Fruit fly (Drosophila melanogaster): ENCODE data around the gene CG10340.

The CG10340 gene

DNA sequence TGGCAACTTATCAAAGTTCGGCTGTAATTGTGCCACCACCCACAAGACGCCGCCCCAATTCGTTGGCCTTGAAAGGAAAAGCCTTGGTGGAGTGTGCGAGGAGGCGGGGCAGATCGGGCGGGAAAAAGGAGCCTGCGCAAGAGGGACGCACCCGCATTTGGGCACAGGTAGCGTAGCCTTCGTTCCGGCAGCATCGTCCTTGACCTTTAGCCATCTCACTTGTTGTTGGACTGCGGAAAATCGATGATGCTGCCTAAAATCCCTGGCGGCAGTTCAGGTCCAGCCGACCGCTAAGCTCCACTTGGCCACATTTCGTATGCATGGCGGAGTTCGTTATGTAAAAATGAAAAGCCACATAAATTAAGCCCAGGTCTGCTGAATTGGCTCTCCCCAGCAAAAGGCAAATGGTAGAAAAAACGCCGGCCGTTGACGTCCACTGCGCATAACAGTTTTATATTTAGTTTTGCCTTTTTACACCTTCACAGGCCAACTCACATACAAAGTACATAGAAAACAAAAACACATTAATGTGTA is 12.8 kb upstream of the CG10340 start:
- no peak for TF ChIP-seq fd96Ca (GFP tag; IDR thresholded peaks at IDR 0.05)
- no peak for TF ChIP-seq Pif1A (GFP tag; optimal IDR thresholded peaks at IDR 0.05)
- TF ChIP-seq rn (GFP tag; IDR thresholded peaks at IDR 0.05) = no peak
- no peak for TF ChIP-seq CG13204 (GFP tag; optimal IDR thresholded peaks at IDR 0.05)
- TF ChIP-seq CG4496 (GFP tag; IDR thresholded peaks at IDR 0.05) = no peak
- no peak for TF ChIP-seq Pif1B (GFP tag; optimal IDR thresholded peaks at IDR 0.05)
- TF ChIP-seq CG12605 (GFP tag; IDR thresholded peaks at IDR 0.05) = no peak
- no peak for TF ChIP-seq EcR (GFP tag; optimal IDR thresholded peaks at IDR 0.05)
- no peak for TF ChIP-seq gl (tag; optimal IDR thresholded peaks at IDR 0.05)
- TF ChIP-seq CG8159 (tag; optimal IDR thresholded peaks at IDR 0.05) = no peak
- no peak for TF ChIP-seq CG14655 (GFP tag; optimal IDR thresholded peaks at IDR 0.05)

DNA sequence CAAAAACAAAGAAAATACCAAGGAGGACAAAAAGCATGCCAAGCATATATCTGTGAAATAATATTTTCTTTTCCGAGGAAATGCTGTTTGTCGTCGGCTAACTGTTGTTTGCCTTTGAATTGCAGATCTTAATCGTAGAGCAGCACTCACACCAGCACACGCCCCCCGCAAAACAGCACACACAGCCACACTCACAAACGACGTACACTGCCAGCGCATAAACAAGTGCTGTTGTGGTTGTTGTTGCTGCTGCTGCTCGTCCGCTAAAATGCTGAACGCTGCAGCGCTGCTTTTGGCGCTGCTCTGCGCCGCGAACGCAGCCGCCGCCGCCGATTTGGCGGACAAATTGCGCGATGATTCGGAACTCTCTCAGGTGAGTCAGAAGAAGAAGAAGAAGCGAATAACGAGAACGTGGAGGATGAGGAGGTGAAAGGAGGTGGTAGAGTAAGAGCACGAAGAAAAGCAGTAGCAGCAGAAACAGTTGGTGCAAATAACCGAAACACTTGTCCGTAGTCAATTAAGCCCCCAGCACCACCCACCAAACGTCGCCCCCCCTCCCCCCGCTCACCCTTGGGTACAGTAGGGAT is 11.7 kb upstream of the CG10340 start:
- TF ChIP-seq CG13204 (GFP tag; optimal IDR thresholded peaks at IDR 0.05) (peak; percentile 94), EcR (GFP tag; optimal IDR thresholded peaks at IDR 0.05) (peak; percentile 34), Pif1B (GFP tag; optimal IDR thresholded peaks at IDR 0.05) (no peak)

DNA sequence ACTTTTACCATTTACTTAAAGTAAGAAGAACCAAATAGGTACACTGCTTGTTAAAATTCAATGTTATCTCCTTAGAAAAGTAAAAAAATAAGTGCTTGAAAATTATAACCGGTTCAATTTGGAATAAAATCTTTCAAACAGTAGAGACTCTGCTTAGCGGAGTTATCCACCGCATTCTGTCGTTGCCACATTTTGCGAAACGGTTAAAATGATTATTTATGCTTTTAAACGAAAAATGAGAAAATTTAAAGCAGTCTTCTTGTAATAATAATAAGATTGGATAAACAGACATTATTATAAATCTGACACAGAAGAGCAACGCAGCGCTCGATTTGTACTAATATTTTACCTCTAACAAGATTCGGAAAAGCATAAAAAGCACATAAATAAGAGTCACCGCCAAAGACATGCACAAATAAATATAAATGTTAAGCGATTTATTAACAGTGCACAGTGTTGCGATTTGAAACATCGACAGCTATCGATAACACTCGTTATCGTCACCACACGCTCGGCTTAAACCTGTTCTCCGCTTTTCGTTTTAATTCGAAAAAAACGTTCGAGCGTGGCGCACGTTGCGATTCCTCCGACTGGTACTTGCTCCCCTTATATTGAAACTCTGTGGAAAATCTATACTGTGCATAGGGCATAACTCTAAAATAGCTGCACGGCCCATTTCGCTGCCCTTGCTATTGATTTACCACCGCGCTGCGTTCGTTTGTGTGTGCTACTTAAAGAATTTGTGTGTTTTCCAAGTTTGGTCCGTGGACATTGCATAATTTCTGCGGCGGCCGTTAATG is 10.8 kb upstream of the CG10340 start, which contains the start of gene Fas1:
TSS of gene Fas1 (plus strand) at position 489 of the 800 bp plus-strand sequence.
- TF ChIP-seq CG12605 (GFP tag; IDR thresholded peaks at IDR 0.05) = no peak
- no peak for TF ChIP-seq CG17806 (tag; optimal IDR thresholded peaks at IDR 0.05)
- 0 out of 3 replicates have a peak, but pooled peaks have one; percentile 36 for TF ChIP-seq fd96Ca (GFP tag; IDR thresholded peaks at IDR 0.05)
- 0 out of 2 replicates have a peak, but pooled peaks have one; percentile 12 for TF ChIP-seq Ets98B (GFP tag; IDR thresholded peaks at IDR 0.05)
- TF ChIP-seq CG32121 (GFP tag; IDR thresholded peaks at IDR 0.05) = no peak
- TF ChIP-seq CG14655 (GFP tag; optimal IDR thresholded peaks at IDR 0.05) = no peak
- no peak for TF ChIP-seq rn (GFP tag; IDR thresholded peaks at IDR 0.05)
- no peak for TF ChIP-seq CG10348 (GFP tag; IDR thresholded peaks at IDR 0.05)
- TF ChIP-seq gl (tag; optimal IDR thresholded peaks at IDR 0.05) = no peak

DNA sequence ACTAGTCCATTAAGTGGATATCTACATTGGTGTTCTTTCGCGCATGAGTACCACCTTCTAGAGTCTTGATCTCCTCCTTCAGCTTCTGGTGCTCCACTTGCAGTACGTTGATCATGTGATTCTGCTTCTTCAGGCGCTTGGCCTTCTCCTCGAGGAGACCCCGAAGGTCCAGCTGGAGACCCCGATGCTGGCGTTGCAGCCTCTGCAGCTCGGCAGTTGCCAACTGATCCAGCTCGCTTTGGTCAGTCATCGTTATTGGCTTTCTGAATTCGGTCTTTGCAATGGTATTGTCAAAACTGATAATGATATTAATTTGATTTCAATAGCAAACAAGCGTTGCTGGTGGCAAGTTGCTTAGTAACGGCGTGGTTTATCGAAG is 10.2 kb upstream of the CG10340 start, which contains the start of gene Ccdc114:
TSS of gene Ccdc114 (minus strand) at position 347 of the 379 bp plus-strand sequence.
- TF ChIP-seq CG14655 (GFP tag; optimal IDR thresholded peaks at IDR 0.05) = no peak
- TF ChIP-seq CG15710 (tag; optimal IDR thresholded peaks at IDR 0.05) = no peak
- TF ChIP-seq CG10348 (GFP tag; IDR thresholded peaks at IDR 0.05) = no peak
- TF ChIP-seq CG34367 (tag; optimal IDR thresholded peaks at IDR 0.05) = no peak
- TF ChIP-seq Ets98B (GFP tag; IDR thresholded peaks at IDR 0.05) = no peak
- no peak for TF ChIP-seq Pif1A (GFP tag; optimal IDR thresholded peaks at IDR 0.05)
- no peak for TF ChIP-seq gl (tag; optimal IDR thresholded peaks at IDR 0.05)
- TF ChIP-seq CG13204 (GFP tag; optimal IDR thresholded peaks at IDR 0.05) = no peak
- TF ChIP-seq CG32121 (GFP tag; IDR thresholded peaks at IDR 0.05) = no peak
- no peak for TF ChIP-seq EcR (GFP tag; optimal IDR thresholded peaks at IDR 0.05)
- TF ChIP-seq CG12605 (GFP tag; IDR thresholded peaks at IDR 0.05) = no peak
- no peak for TF ChIP-seq CG8159 (tag; optimal IDR thresholded peaks at IDR 0.05)
- no peak for TF ChIP-seq D1 (tag; optimal IDR thresholded peaks at IDR 0.05)
- TF ChIP-seq CG17806 (tag; optimal IDR thresholded peaks at IDR 0.05) = no peak
- TF ChIP-seq Snoo (tag; optimal IDR thresholded peaks at IDR 0.05) = no peak
- no peak for TF ChIP-seq fd96Ca (GFP tag; IDR thresholded peaks at IDR 0.05)
- no peak for TF ChIP-seq Pif1B (GFP tag; optimal IDR thresholded peaks at IDR 0.05)

DNA sequence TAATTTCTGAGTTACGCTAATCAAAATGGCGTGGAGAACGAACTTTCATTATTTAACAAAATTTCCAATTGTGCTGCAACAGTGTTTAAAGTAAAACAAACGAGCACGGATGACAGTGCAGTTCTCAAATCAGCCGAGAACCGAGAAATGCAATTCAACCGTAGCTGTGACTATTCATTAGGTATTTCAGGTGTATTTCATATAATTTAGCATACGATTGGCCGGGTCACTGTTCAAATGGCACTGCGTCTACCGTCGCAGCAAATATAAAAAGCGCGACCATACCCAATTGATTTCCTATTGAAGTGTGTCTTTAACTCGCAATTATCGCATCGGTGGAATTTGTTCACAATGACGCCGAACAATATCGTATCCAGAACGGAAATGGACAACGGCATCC is 6.3 kb upstream of the CG10340 start, which contains the start of gene CG14893:
TSS of gene CG14893 (plus strand) at position 301 of the 400 bp plus-strand sequence.
- TF ChIP-seq CG17806 (tag; optimal IDR thresholded peaks at IDR 0.05) = no peak
- TF ChIP-seq EcR (GFP tag; optimal IDR thresholded peaks at IDR 0.05) = no peak
- TF ChIP-seq rn (GFP tag; IDR thresholded peaks at IDR 0.05) = no peak
- no peak for TF ChIP-seq CG12605 (GFP tag; IDR thresholded peaks at IDR 0.05)
- TF ChIP-seq CG10348 (GFP tag; IDR thresholded peaks at IDR 0.05) = no peak
- TF ChIP-seq CG13204 (GFP tag; optimal IDR thresholded peaks at IDR 0.05) = no peak
- TF ChIP-seq CG14655 (GFP tag; optimal IDR thresholded peaks at IDR 0.05) = no peak
- TF ChIP-seq CG34367 (tag; optimal IDR thresholded peaks at IDR 0.05) = no peak
- TF ChIP-seq CG8159 (tag; optimal IDR thresholded peaks at IDR 0.05) = no peak
- no peak for TF ChIP-seq CG4496 (GFP tag; IDR thresholded peaks at IDR 0.05)
- no peak for TF ChIP-seq Pif1B (GFP tag; optimal IDR thresholded peaks at IDR 0.05)
- TF ChIP-seq CG9948 (tag; optimal IDR thresholded peaks at IDR 0.05) = no peak
- no peak for TF ChIP-seq CG32121 (GFP tag; IDR thresholded peaks at IDR 0.05)
- TF ChIP-seq Ets98B (GFP tag; IDR thresholded peaks at IDR 0.05) = no peak
- TF ChIP-seq fd96Ca (GFP tag; IDR thresholded peaks at IDR 0.05) = no peak
- no peak for TF ChIP-seq CG15710 (tag; optimal IDR thresholded peaks at IDR 0.05)
- TF ChIP-seq Snoo (tag; optimal IDR thresholded peaks at IDR 0.05) = no peak

DNA sequence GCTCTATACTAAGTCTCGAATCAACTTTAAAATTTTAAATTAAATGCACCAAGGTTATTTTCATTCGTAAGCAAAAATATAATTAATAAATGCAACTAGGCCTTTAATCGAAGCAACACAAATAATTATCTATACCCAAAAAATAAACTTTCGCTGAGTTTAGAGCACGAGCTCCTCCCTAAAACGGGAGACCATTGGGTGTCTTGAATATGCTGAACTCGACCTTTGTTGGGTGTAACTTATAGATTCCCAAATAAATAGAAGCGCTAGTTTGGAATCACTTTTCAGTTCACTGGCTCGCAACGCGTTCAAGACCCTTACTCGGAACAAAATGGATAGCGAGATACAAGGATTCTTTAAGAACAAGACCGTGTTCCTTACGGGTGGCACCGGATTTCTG is 3.5 kb upstream of the CG10340 start, which contains the start of gene CG17560:
TSS of gene CG17560 (plus strand) at position 301 of the 400 bp plus-strand sequence.
- TF ChIP-seq rn (GFP tag; IDR thresholded peaks at IDR 0.05) (no peak), CG32121 (GFP tag; IDR thresholded peaks at IDR 0.05) (no peak), CG14655 (GFP tag; optimal IDR thresholded peaks at IDR 0.05) (no peak), Ets98B (GFP tag; IDR thresholded peaks at IDR 0.05) (no peak), CG8301 (tag; optimal IDR thresholded peaks at IDR 0.05) (no peak)
